Fruit fly (Drosophila melanogaster): ENCODE data around the gene Lip1.

Lip1 gene

dm6 chr2L:10732343-10732808 is 31.0 kb upstream of the Lip1 start, which contains the start of the genes EMC3 and Dpy-30L1 (continued):
- TF ChIP-seq Lhr (GFP tag; optimal IDR thresholded peaks at IDR 0.05) = peak; percentile 11
- TF ChIP-seq ewg (GFP tag; optimal IDR thresholded peaks at IDR 0.05) = no peak
- TF ChIP-seq CG7839 (tag; optimal IDR thresholded peaks at IDR 0.05) = no peak
- peak; percentile 75 for TF ChIP-seq Bgb (GFP tag; IDR thresholded peaks at IDR 0.05; ENCODE audit: partially characterized antibody)
- peak; percentile 79 for TF ChIP-seq CG30403 (GFP tag; optimal IDR thresholded peaks at IDR 0.05)
- peak; percentile 57; the same call in 2 of the 3 replicates for TF ChIP-seq dysf (GFP tag; IDR thresholded peaks at IDR 0.05)
- TF ChIP-seq lov (optimal IDR thresholded peaks at IDR 0.05) = no peak
- TF ChIP-seq lov (GFP tag; IDR thresholded peaks at IDR 0.05) = no peak
- TF ChIP-seq ci (GFP tag; IDR thresholded peaks at IDR 0.05) = 0 out of 3 replicates have a peak, but pooled peaks have one; percentile 43
- TF ChIP-seq CG17802 (tag; optimal IDR thresholded peaks at IDR 0.05) = no peak
- no peak for TF ChIP-seq Sry-β (GFP tag; optimal IDR thresholded peaks at IDR 0.05)
- TF ChIP-seq CG18764 (GFP tag; optimal IDR thresholded peaks at IDR 0.05) = peak; percentile 18
- peak; percentile 72; the same call in 2 of the 3 replicates for TF ChIP-seq Opbp (GFP tag; IDR thresholded peaks at IDR 0.05; ENCODE audit: partially characterized antibody)
- TF ChIP-seq CG13287 (GFP tag; IDR thresholded peaks at IDR 0.05; ENCODE audit: partially characterized antibody) = peak; percentile 92
- no peak for TF ChIP-seq gcm (GFP tag; optimal IDR thresholded peaks at IDR 0.05)
- no peak for TF ChIP-seq Neu2 (GFP tag; optimal IDR thresholded peaks at IDR 0.05; ENCODE audit: borderline replicate concordance)
- TF ChIP-seq h (optimal IDR thresholded peaks at IDR 0.05) = no peak
- TF ChIP-seq disco-r (GFP tag; optimal IDR thresholded peaks at IDR 0.05) = peak; percentile 18
- TF ChIP-seq Dad (GFP tag; optimal IDR thresholded peaks at IDR 0.05) = peak; percentile 32
- peak; percentile 87 for TF ChIP-seq Sry-δ (GFP tag; optimal IDR thresholded peaks at IDR 0.05)
- TF ChIP-seq CG9876 (GFP tag; optimal IDR thresholded peaks at IDR 0.05) = peak; percentile 1
- no peak for TF ChIP-seq kni (GFP tag; optimal IDR thresholded peaks at IDR 0.05)
- TF ChIP-seq Doc3 (GFP tag; IDR thresholded peaks at IDR 0.05; ENCODE audit: partially characterized antibody) = peak; percentile 85
- peak; percentile 41 for TF ChIP-seq nerfin-1 (tag; optimal IDR thresholded peaks at IDR 0.05)
- no peak for TF ChIP-seq CG7987 (GFP tag; optimal IDR thresholded peaks at IDR 0.05)
- TF ChIP-seq lilli (GFP tag; optimal IDR thresholded peaks at IDR 0.05) = peak; percentile 78
- TF ChIP-seq sisA (GFP tag; IDR thresholded peaks at IDR 0.05) = peak; percentile 34
- TF ChIP-seq tx (GFP tag; optimal IDR thresholded peaks at IDR 0.05) = peak; percentile 25
- peak; percentile 49 for TF ChIP-seq az2 (GFP tag; optimal IDR thresholded peaks at IDR 0.05)
- TF ChIP-seq CG10565 (GFP tag; optimal IDR thresholded peaks at IDR 0.05) = no peak
- TF ChIP-seq gt (GFP tag; IDR thresholded peaks at IDR 0.05) = no peak
- peak; percentile 66 for TF ChIP-seq gro (GFP tag; optimal IDR thresholded peaks at IDR 0.05)
- no peak for TF ChIP-seq CG12071 (GFP tag; optimal IDR thresholded peaks at IDR 0.05)
- TF ChIP-seq CG4328 (GFP tag; optimal IDR thresholded peaks at IDR 0.05) = peak; percentile 1
- no peak for TF ChIP-seq ab (GFP tag; optimal IDR thresholded peaks at IDR 0.05)
- TF ChIP-seq CG4854 (GFP tag; optimal IDR thresholded peaks at IDR 0.05) = peak; percentile 49
- peak; percentile 64 for TF ChIP-seq CG4617 (GFP tag; optimal IDR thresholded peaks at IDR 0.05; ENCODE audit: borderline replicate concordance)
- no peak for TF ChIP-seq shn (GFP tag; optimal IDR thresholded peaks at IDR 0.05)
- no peak for TF ChIP-seq Lpt (GFP tag; optimal IDR thresholded peaks at IDR 0.05)
- no peak for TF ChIP-seq CG17568 (GFP tag; optimal IDR thresholded peaks at IDR 0.05)
- TF ChIP-seq Hsf (GFP tag; optimal IDR thresholded peaks at IDR 0.05) = peak; percentile 67
- peak; percentile 52 for TF ChIP-seq CG10979 (tag; optimal IDR thresholded peaks at IDR 0.05)
- TF ChIP-seq CG10267 (tag; optimal IDR thresholded peaks at IDR 0.05) = peak; percentile 58
- peak; percentile 98 for TF ChIP-seq wek (GFP tag; optimal IDR thresholded peaks at IDR 0.05)
- peak; percentile 21 for TF ChIP-seq MESR4 (GFP tag; optimal IDR thresholded peaks at IDR 0.05)
- TF ChIP-seq jigr1 (GFP tag; IDR thresholded peaks at IDR 0.05) = no peak
- no peak for TF ChIP-seq aop (GFP tag; IDR thresholded peaks at IDR 0.05)
- TF ChIP-seq Eip74EF (GFP tag; optimal IDR thresholded peaks at IDR 0.05) = no peak
- no peak for TF ChIP-seq Ada2b (GFP tag; IDR thresholded peaks at IDR 0.05)
- peak; percentile 44 for TF ChIP-seq CG9817 (tag; optimal IDR thresholded peaks at IDR 0.05)
